Worm (Caenorhabditis elegans): ENCODE data around the gene W06F12.3.

Gene W06F12.3

ce11 chrIII:13710666-13711065 is 24.2 kb upstream of the W06F12.3 start:
- TF ChIP-seq unc-62 (GFP tag; optimal IDR thresholded peaks at IDR 0.05): no peak
- TF ChIP-seq lin-32 (GFP tag; optimal IDR thresholded peaks at IDR 0.05): no peak
- TF ChIP-seq mls-2 (tag; optimal IDR thresholded peaks at IDR 0.05): no peak
- TF ChIP-seq zip-8 (tag; optimal IDR thresholded peaks at IDR 0.05): no peak
- no peak for TF ChIP-seq snpc-4 (tag; optimal IDR thresholded peaks at IDR 0.05)
- TF ChIP-seq elt-3 (tag; optimal IDR thresholded peaks at IDR 0.05): no peak
- TF ChIP-seq ces-1 (GFP tag; optimal IDR thresholded peaks at IDR 0.05): no peak
- TF ChIP-seq cnd-1 (tag; optimal IDR thresholded peaks at IDR 0.05): no peak

DNA sequence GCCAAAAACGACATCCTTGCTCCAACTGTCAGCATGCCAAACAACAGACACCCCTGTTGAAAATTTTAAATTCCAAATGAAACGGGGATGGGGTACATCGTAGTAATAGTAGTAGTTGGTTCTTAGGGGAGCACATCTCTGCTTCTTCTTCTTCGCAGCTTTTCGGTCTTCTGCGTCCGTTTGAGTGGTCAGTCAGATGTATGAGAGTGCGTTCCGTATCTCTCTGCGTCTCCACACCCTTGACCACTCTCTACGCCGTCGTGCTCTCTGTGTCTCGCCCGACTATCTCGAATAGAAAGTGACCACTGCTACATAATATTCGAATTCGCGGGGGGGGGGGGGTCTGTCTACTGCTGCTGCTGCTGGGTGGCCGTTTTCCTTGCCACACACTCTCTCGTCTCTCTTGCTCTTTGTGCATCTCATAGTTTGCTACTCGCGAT is 22.0 kb upstream of the W06F12.3 start:
- TF ChIP-seq zip-8 (tag; optimal IDR thresholded peaks at IDR 0.05): no peak
- peak; percentile 62 for TF ChIP-seq ham-2 (GFP tag; optimal IDR thresholded peaks at IDR 0.05)
- no peak for TF ChIP-seq ceh-43 (GFP tag; optimal IDR thresholded peaks at IDR 0.05)
- TF ChIP-seq snpc-4 (tag; optimal IDR thresholded peaks at IDR 0.05): no peak
- peak; percentile 53 for TF ChIP-seq unc-62 (GFP tag; optimal IDR thresholded peaks at IDR 0.05)
- no peak for TF ChIP-seq nhr-2 (tag; optimal IDR thresholded peaks at IDR 0.05)
- TF ChIP-seq mls-2 (tag; optimal IDR thresholded peaks at IDR 0.05): peak; percentile 71
- peak; percentile 60 for TF ChIP-seq sptf-1 (tag; optimal IDR thresholded peaks at IDR 0.05)
- no peak for TF ChIP-seq ztf-11 (tag; optimal IDR thresholded peaks at IDR 0.05)
- TF ChIP-seq ceh-39 (tag; optimal IDR thresholded peaks at IDR 0.05): no peak
- TF ChIP-seq ceh-83 (GFP tag; optimal IDR thresholded peaks at IDR 0.05): no peak
- TF ChIP-seq mab-5 (tag; optimal IDR thresholded peaks at IDR 0.05): no peak
- TF ChIP-seq lin-13 (tag; optimal IDR thresholded peaks at IDR 0.05): no peak
- no peak for TF ChIP-seq nhr-76 (tag; optimal IDR thresholded peaks at IDR 0.05)
- peak; percentile 57 for TF ChIP-seq nhr-237 (tag; optimal IDR thresholded peaks at IDR 0.05)
- TF ChIP-seq lsy-2 (tag; optimal IDR thresholded peaks at IDR 0.05): peak; percentile 53
- TF ChIP-seq pha-4 (tag; optimal IDR thresholded peaks at IDR 0.05): peak; percentile 95
- no peak for TF ChIP-seq M03D4.4 (tag; optimal IDR thresholded peaks at IDR 0.05)
- TF ChIP-seq lin-32 (GFP tag; optimal IDR thresholded peaks at IDR 0.05): no peak
- peak; percentile 29 for TF ChIP-seq sem-2 (GFP tag; optimal IDR thresholded peaks at IDR 0.05)
- no peak for TF ChIP-seq flh-1 (GFP tag; optimal IDR thresholded peaks at IDR 0.05)
- TF ChIP-seq tbx-8 (GFP tag; optimal IDR thresholded peaks at IDR 0.05): no peak
- no peak for TF ChIP-seq unc-39 (tag; optimal IDR thresholded peaks at IDR 0.05)
- no peak for TF ChIP-seq elt-1 (tag; optimal IDR thresholded peaks at IDR 0.05; ENCODE audit: borderline replicate concordance, insufficient read depth)
- TF ChIP-seq unc-120 (tag; optimal IDR thresholded peaks at IDR 0.05; ENCODE audit: poor library complexity, severe bottlenecking): peak; percentile 5
- peak; percentile 53 for TF ChIP-seq cnd-1 (tag; optimal IDR thresholded peaks at IDR 0.05)
- TF ChIP-seq nhr-12 (tag; optimal IDR thresholded peaks at IDR 0.05): no peak
- no peak for TF ChIP-seq nhr-28 (tag; optimal IDR thresholded peaks at IDR 0.05)
- TF ChIP-seq drap-1 (GFP tag; optimal IDR thresholded peaks at IDR 0.05): peak; percentile 28
- no peak for TF ChIP-seq blmp-1 (tag; optimal IDR thresholded peaks at IDR 0.05)
- TF ChIP-seq elt-3 (tag; optimal IDR thresholded peaks at IDR 0.05): no peak
- TF ChIP-seq ces-1 (GFP tag; optimal IDR thresholded peaks at IDR 0.05): peak; percentile 27
- TF ChIP-seq hlh-1 (tag; optimal IDR thresholded peaks at IDR 0.05): peak; percentile 69
- TF ChIP-seq mep-1 (tag; optimal IDR thresholded peaks at IDR 0.05): no peak
- peak; percentile 23 for TF ChIP-seq bed-3 (GFP tag; optimal IDR thresholded peaks at IDR 0.05)

DNA sequence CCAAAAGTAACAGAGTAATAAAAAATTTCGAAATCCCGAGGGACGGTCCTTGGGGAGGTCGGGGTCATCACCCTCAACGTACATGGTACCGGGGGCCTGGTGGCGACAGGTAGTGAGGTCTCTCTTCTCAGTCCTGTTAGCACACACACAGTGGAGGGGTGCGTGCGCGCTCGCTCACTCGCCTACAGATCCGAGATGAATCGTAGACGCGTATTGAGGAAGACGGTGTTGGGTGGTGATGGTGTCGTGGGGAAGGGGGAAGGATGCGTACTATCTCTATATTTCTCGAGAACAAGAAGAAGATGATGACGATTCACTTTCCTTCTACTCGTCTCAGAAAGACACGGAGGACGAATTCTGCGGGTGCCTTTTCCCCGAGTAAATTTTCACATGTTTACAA is 21.0 kb upstream of the W06F12.3 start:
- TF ChIP-seq lin-13 (tag; optimal IDR thresholded peaks at IDR 0.05): no peak
- no peak for TF ChIP-seq nhr-28 (tag; optimal IDR thresholded peaks at IDR 0.05)
- no peak for TF ChIP-seq flh-1 (GFP tag; optimal IDR thresholded peaks at IDR 0.05)
- TF ChIP-seq nhr-2 (tag; optimal IDR thresholded peaks at IDR 0.05): no peak
- peak; percentile 33 for TF ChIP-seq sptf-1 (tag; optimal IDR thresholded peaks at IDR 0.05)
- TF ChIP-seq blmp-1 (tag; optimal IDR thresholded peaks at IDR 0.05): no peak
- TF ChIP-seq sem-2 (GFP tag; optimal IDR thresholded peaks at IDR 0.05): peak; percentile 1
- TF ChIP-seq unc-120 (tag; optimal IDR thresholded peaks at IDR 0.05; ENCODE audit: poor library complexity, severe bottlenecking): no peak
- TF ChIP-seq nhr-237 (tag; optimal IDR thresholded peaks at IDR 0.05): no peak
- peak; percentile 21 for TF ChIP-seq M03D4.4 (tag; optimal IDR thresholded peaks at IDR 0.05)
- peak; percentile 5 for TF ChIP-seq cnd-1 (tag; optimal IDR thresholded peaks at IDR 0.05)
- TF ChIP-seq ham-2 (GFP tag; optimal IDR thresholded peaks at IDR 0.05): peak; percentile 5
- TF ChIP-seq mls-2 (tag; optimal IDR thresholded peaks at IDR 0.05): no peak
- no peak for TF ChIP-seq unc-62 (GFP tag; optimal IDR thresholded peaks at IDR 0.05)

Measured in whole organism, mixed stage, embryonic.